Fruit fly (Drosophila melanogaster) whole organism, embryonic: ENCODE measurements around the gene CG12698.

Source experiments
- Bteb2 ChIP-seq: fragments of 200-800 bp; sonication (Bioruptor generic); optimal IDR thresholded peaks from 2 replicates; lab custom pipeline; 2016; ENCODE audit warnings: missing biosample characterization, missing genetic modification characterization
- CG10274 ChIP-seq: fragments of 200-800 bp; sonication (Bioruptor generic); optimal IDR thresholded peaks from 3 replicates; lab custom pipeline; 2017; ENCODE audit warnings: missing biosample characterization, mild to moderate bottlenecking, missing genetic modification characterization
- CG10321 ChIP-seq: fragments of 200-800 bp; sonication (Bioruptor generic); IDR thresholded peaks from 2 replicates; pipeline ENCODE4 v1.3.6; 2022; ENCODE audit warnings: missing biosample characterization, missing genetic modification characterization
- CG12071 ChIP-seq: fragments of 200-800 bp; sonication (Bioruptor generic); optimal IDR thresholded peaks from 3 replicates; lab custom pipeline; 2018; ENCODE audit warnings: missing biosample characterization, mild to moderate bottlenecking, missing genetic modification characterization
- CG13123 ChIP-seq: fragments of 200-800 bp; sonication (Bioruptor generic); optimal IDR thresholded peaks from 2 replicates; lab custom pipeline; 2016; ENCODE audit warnings: missing biosample characterization, missing genetic modification characterization
- CG14860 ChIP-seq: fragments of 200-800 bp; sonication (Bioruptor generic); IDR thresholded peaks from 3 replicates; pipeline ENCODE4 v1.3.6; 2022; ENCODE audit warnings: missing biosample characterization, missing genetic modification characterization; ENCODE audit not compliant: partially characterized antibody
- CG14965 ChIP-seq: fragments of 200-800 bp; sonication (Bioruptor generic); optimal IDR thresholded peaks from 2 replicates; lab custom pipeline; 2016; ENCODE audit warnings: missing biosample characterization, missing genetic modification characterization, borderline replicate concordance
- CG15696 ChIP-seq: fragments of 200-800 bp; sonication (Bioruptor generic); optimal IDR thresholded peaks from 2 replicates; lab custom pipeline; 2019; ENCODE audit warnings: missing biosample characterization, mild to moderate bottlenecking, missing genetic modification characterization, moderate library complexity
- CG17802 ChIP-seq: fragments of 200-800 bp; sonication (Bioruptor generic); optimal IDR thresholded peaks from 2 replicates; lab custom pipeline; 2018; ENCODE audit warnings: missing biosample characterization, mild to moderate bottlenecking, missing genetic modification characterization, moderate library complexity
- CG1792 ChIP-seq: fragments of 200-800 bp; sonication (Bioruptor generic); optimal IDR thresholded peaks from 2 replicates; lab custom pipeline; 2016; ENCODE audit warnings: missing biosample characterization, missing genetic modification characterization
- CG18262 ChIP-seq: fragments of 200-800 bp; optimal IDR thresholded peaks from 3 replicates; lab custom pipeline; 2019; ENCODE audit warnings: missing biosample characterization, mild to moderate bottlenecking, missing genetic modification characterization, moderate library complexity
- CG18764 ChIP-seq: fragments of 200-800 bp; sonication (Bioruptor generic); optimal IDR thresholded peaks from 3 replicates; lab custom pipeline; 2016; ENCODE audit warnings: missing biosample characterization, missing genetic modification characterization
- CG31441 ChIP-seq: fragments of 200-800 bp; sonication (Bioruptor generic); IDR thresholded peaks from 2 replicates; pipeline ENCODE4 v1.3.6; 2022; ENCODE audit warnings: missing biosample characterization, missing genetic modification characterization
- CG8281 ChIP-seq: fragments of 200-800 bp; sonication (Bioruptor generic); optimal IDR thresholded peaks from 2 replicates; lab custom pipeline; 2018; ENCODE audit warnings: missing biosample characterization, mild to moderate bottlenecking, missing genetic modification characterization, moderate library complexity
- CG8765 ChIP-seq: fragments of 200-800 bp; sonication (Bioruptor generic); IDR thresholded peaks from 2 replicates; pipeline ENCODE4 v1.3.6; 2022; ENCODE audit warnings: missing biosample characterization, missing genetic modification characterization
- CG9797 ChIP-seq: fragments of 200-800 bp; sonication (Bioruptor generic); optimal IDR thresholded peaks from 3 replicates; lab custom pipeline; 2018; ENCODE audit warnings: missing biosample characterization, mild to moderate bottlenecking, missing genetic modification characterization
- CrebB ChIP-seq: fragments of 200-800 bp; sonication (Bioruptor generic); optimal IDR thresholded peaks from 3 replicates; lab custom pipeline; 2018; ENCODE audit warnings: missing biosample characterization, mild to moderate bottlenecking, missing genetic modification characterization
- D ChIP-seq, 2 experiments: fragments of 200-800 bp in 1 of 2; fragments of >200 bp in 1 of 2; sonication (Bioruptor generic) in 1 of 2; optimal IDR thresholded peaks; 2 replicates in 1 of 2; 3 replicates in 1 of 2; lab custom pipeline; 2017; ENCODE audit warnings: mild to moderate bottlenecking in 1 of 2, missing biosample characterization in 1 of 2, missing genetic modification characterization in 1 of 2, missing genetic modification reagents in 1 of 2
- Deaf1 ChIP-seq: fragments of 200-800 bp; optimal IDR thresholded peaks from 3 replicates; lab custom pipeline; 2019; ENCODE audit warnings: missing biosample characterization, mild to moderate bottlenecking, missing genetic modification characterization, moderate library complexity
- Doc3 ChIP-seq: fragments of 200-800 bp; sonication (Bioruptor generic); IDR thresholded peaks from 3 replicates; pipeline ENCODE4 v1.3.6; 2022; ENCODE audit warnings: missing biosample characterization, missing genetic modification characterization; ENCODE audit not compliant: partially characterized antibody
- Dp ChIP-seq: fragments of 200-800 bp; sonication (Bioruptor generic); optimal IDR thresholded peaks from 2 replicates; lab custom pipeline; 2018; ENCODE audit warnings: missing biosample characterization, mild to moderate bottlenecking, missing genetic modification characterization, moderate library complexity
- Drgx ChIP-seq: fragments of 200-800 bp; sonication (Bioruptor generic); IDR thresholded peaks from 2 replicates; pipeline ENCODE4 v1.3.6; 2022; ENCODE audit warnings: missing biosample characterization, missing genetic modification characterization
- ERR ChIP-seq: fragments of 200-800 bp; sonication (Bioruptor generic); optimal IDR thresholded peaks from 2 replicates; lab custom pipeline; 2016; ENCODE audit warnings: missing biosample characterization, missing genetic modification characterization
- Kr ChIP-seq: fragments of 200-800 bp; sonication (Bioruptor generic); optimal IDR thresholded peaks from 2 replicates; lab custom pipeline; 2017; ENCODE audit warnings: missing biosample characterization, mild to moderate bottlenecking, missing genetic modification characterization
- Med ChIP-seq: fragments of 200-800 bp; sonication (Bioruptor generic); peaks from one replicate; lab custom pipeline; 2016; ENCODE audit warnings: missing biosample characterization, missing genetic modification characterization, mild to moderate bottlenecking, inconsistent platforms, moderate library complexity
- Mrtf ChIP-seq: fragments of 200-800 bp; sonication (Bioruptor generic); IDR thresholded peaks from 3 replicates; pipeline ENCODE4 v1.3.6; 2022; ENCODE audit warnings: missing biosample characterization, missing genetic modification characterization
- Nf-YA ChIP-seq: fragments of 200-800 bp; sonication (Bioruptor generic); IDR thresholded peaks from 2 replicates; pipeline ENCODE4 v1.3.6; 2022; ENCODE audit warnings: missing biosample characterization, missing genetic modification characterization
- Oli ChIP-seq: fragments of 200-800 bp; sonication (Bioruptor generic); optimal IDR thresholded peaks from 2 replicates; lab custom pipeline; 2018; ENCODE audit warnings: missing biosample characterization, mild to moderate bottlenecking, missing genetic modification characterization, moderate library complexity
- Ravus ChIP-seq: fragments of 200-800 bp; sonication (Bioruptor generic); IDR thresholded peaks from 2 replicates; pipeline ENCODE4 v1.3.6; 2022; ENCODE audit warnings: missing biosample characterization, missing genetic modification characterization
- Trl ChIP-seq, 3 experiments: fragments of >200 bp in 2 of 3; fragments of 200-800 bp in 1 of 3; sonication (Bioruptor generic) in 1 of 3; optimal IDR thresholded peaks; 2 replicates in 1 of 3; 3 replicates in 2 of 3; lab custom pipeline; 2016 to 2017; ENCODE audit warnings: missing biosample characterization in 1 of 3, missing genetic modification characterization in 1 of 3
- bbx ChIP-seq: fragments of 200-800 bp; sonication (Bioruptor generic); IDR thresholded peaks from 2 replicates; pipeline ENCODE4 v1.3.6; 2022; ENCODE audit warnings: missing biosample characterization, missing genetic modification characterization; ENCODE audit not compliant: partially characterized antibody
- cg ChIP-seq: fragments of 200-800 bp; sonication (Bioruptor generic); optimal IDR thresholded peaks from 3 replicates; lab custom pipeline; 2019; ENCODE audit warnings: missing biosample characterization, mild to moderate bottlenecking, missing genetic modification characterization, moderate library complexity
- dimm ChIP-seq: fragments of 200-800 bp; sonication (Bioruptor generic); IDR thresholded peaks from 2 replicates; pipeline ENCODE4 v1.3.6; 2022; ENCODE audit warnings: missing biosample characterization, missing genetic modification characterization
- ems ChIP-seq: fragments of 200-800 bp; sonication (Bioruptor generic); optimal IDR thresholded peaks from 3 replicates; lab custom pipeline; 2016; ENCODE audit warnings: missing biosample characterization, missing genetic modification characterization
- gcm ChIP-seq: fragments of 200-800 bp; sonication (Bioruptor generic); optimal IDR thresholded peaks from 2 replicates; lab custom pipeline; 2019; ENCODE audit warnings: missing biosample characterization, mild to moderate bottlenecking, missing genetic modification characterization, moderate library complexity
- gcm2 ChIP-seq: fragments of 200-800 bp; sonication (Bioruptor generic); optimal IDR thresholded peaks from 2 replicates; lab custom pipeline; 2016; ENCODE audit warnings: missing biosample characterization, missing genetic modification characterization
- gfzf ChIP-seq: fragments of 200-800 bp; sonication (Bioruptor generic); optimal IDR thresholded peaks from 2 replicates; lab custom pipeline; 2016; ENCODE audit warnings: missing biosample characterization, mild to moderate bottlenecking, missing genetic modification characterization, moderate library complexity
- grau ChIP-seq: fragments of 200-800 bp; optimal IDR thresholded peaks from 3 replicates; lab custom pipeline; 2019; ENCODE audit warnings: missing biosample characterization, mild to moderate bottlenecking, missing genetic modification characterization, moderate library complexity
- lilli ChIP-seq: fragments of 200-800 bp; sonication (Bioruptor generic); optimal IDR thresholded peaks from 3 replicates; lab custom pipeline; 2016; ENCODE audit warnings: missing biosample characterization, missing genetic modification characterization
- nom ChIP-seq: fragments of 200-800 bp; sonication (Bioruptor generic); optimal IDR thresholded peaks from 2 replicates; lab custom pipeline; 2017; ENCODE audit warnings: missing biosample characterization, missing genetic modification characterization, mild to moderate bottlenecking, moderate library complexity, missing genetic modification reagents
- pros ChIP-seq: fragments of 200-800 bp; sonication (Bioruptor generic); optimal IDR thresholded peaks from 3 replicates; lab custom pipeline; 2019; ENCODE audit warnings: missing biosample characterization, mild to moderate bottlenecking, missing genetic modification characterization, moderate library complexity
- pzg ChIP-seq: fragments of 200-800 bp; sonication (Bioruptor generic); optimal IDR thresholded peaks from 3 replicates; lab custom pipeline; 2018; ENCODE audit warnings: missing biosample characterization, mild to moderate bottlenecking, missing genetic modification characterization, moderate library complexity
- ranshi ChIP-seq: fragments of 200-800 bp; sonication (Bioruptor generic); IDR thresholded peaks from 2 replicates; pipeline ENCODE4 v1.3.6; 2022; ENCODE audit warnings: missing biosample characterization, missing genetic modification characterization
- scrt ChIP-seq: fragments of 200-800 bp; sonication (Bioruptor generic); optimal IDR thresholded peaks from 2 replicates; lab custom pipeline; 2018; ENCODE audit warnings: missing biosample characterization, mild to moderate bottlenecking, missing genetic modification characterization, moderate library complexity
- ssp ChIP-seq: fragments of 200-800 bp; sonication (Bioruptor generic); IDR thresholded peaks from 2 replicates; pipeline ENCODE4 v1.3.6; 2022; ENCODE audit warnings: missing biosample characterization, missing genetic modification characterization
- unpg ChIP-seq: fragments of 200-800 bp; sonication (Bioruptor generic); optimal IDR thresholded peaks from 3 replicates; lab custom pipeline; 2018; ENCODE audit warnings: missing biosample characterization, mild to moderate bottlenecking, missing genetic modification characterization, moderate library complexity

CG12698 gene

DNA sequence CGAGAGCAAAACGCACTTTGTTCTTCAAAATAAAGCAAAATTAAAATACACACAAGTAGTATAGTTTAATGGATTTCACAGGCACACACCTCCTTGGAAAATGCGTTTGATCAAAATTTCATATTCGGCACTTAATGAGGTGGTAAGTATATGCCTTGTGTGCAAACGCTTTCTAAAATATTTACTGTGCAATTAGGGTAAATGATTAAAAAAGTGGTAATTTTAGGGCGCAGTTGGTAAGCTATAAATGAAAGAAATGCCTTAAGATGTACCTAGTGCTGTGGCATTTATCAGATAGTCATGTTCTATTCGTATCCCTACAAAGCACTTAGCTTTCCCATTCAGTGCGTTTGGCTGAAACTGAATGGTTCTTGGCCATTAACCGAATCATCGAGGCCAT is 31.8 kb upstream of the CG12698 start, which contains the start of gene Or13a:
Gene Or13a, plus strand, starts transcription at position 301 of the 400 bp plus-strand sequence.
- TF ChIP-seq gcm2 (GFP tag; lab: Kevin White, UChicago): no peak
- no peak for TF ChIP-seq CG12071 (GFP tag; lab: Kevin White, UChicago)
- TF ChIP-seq Nf-YA (GFP tag; lab: Robert Waterston, UW): no peak
- no peak for TF ChIP-seq Med
- TF ChIP-seq gcm (GFP tag; lab: Kevin White, UChicago): no peak
- TF ChIP-seq ERR (GFP tag; lab: Kevin White, UChicago): no peak
- no peak for TF ChIP-seq Oli (tag; lab: Kevin White, UChicago)
- no peak for TF ChIP-seq CG10274 (GFP tag; lab: Kevin White, UChicago)
- TF ChIP-seq CG14860 (GFP tag; lab: Robert Waterston, UW): no peak

DNA sequence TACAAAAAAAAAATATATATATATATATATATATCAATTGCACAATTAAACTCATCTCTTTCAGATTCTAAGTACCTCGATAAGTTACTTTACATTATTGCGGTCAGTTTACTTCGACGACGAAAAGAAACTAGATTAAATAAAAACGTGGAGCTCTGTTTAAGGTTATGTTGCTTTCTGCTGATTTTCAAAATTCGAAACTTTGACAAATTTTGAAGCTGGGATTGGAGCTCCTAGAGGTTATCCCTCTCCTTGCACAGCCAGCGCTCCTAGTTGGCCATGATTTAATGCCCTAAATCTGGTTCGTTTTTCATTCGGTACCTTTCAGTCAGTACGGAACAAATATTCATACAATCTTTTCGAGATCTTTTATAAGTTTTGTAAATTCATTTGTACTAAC is 29.4 kb upstream of the CG12698 start, which contains the start of gene CG42766:
Gene CG42766, plus strand, starts transcription at position 301 of the 400 bp plus-strand sequence.
- no peak for TF ChIP-seq ssp (GFP tag; lab: Robert Waterston, UW)
- no peak for TF ChIP-seq CG18764
- TF ChIP-seq D (optimal IDR thresholded peaks at IDR 0.05; lab: Kevin White, UChicago): no peak
- TF ChIP-seq D (GFP tag; optimal IDR thresholded peaks at IDR 0.05; lab: Kevin White, UChicago): no peak
- no peak for TF ChIP-seq dimm (GFP tag; lab: Robert Waterston, UW)
- TF ChIP-seq CG10321 (GFP tag; lab: Robert Waterston, UW): no peak
- TF ChIP-seq CG15696 (tag; lab: Kevin White, UChicago): no peak
- TF ChIP-seq CG8281: no peak
- TF ChIP-seq Doc3 (GFP tag; lab: Robert Waterston, UW): no peak
- no peak for TF ChIP-seq CG9797 (GFP tag; lab: Kevin White, UChicago)
- TF ChIP-seq Trl (optimal IDR thresholded peaks at IDR 0.05; lab: Kevin White, UChicago): no peak
- no peak for TF ChIP-seq Trl (GFP tag; optimal IDR thresholded peaks at IDR 0.05; lab: Kevin White, UChicago)

DNA sequence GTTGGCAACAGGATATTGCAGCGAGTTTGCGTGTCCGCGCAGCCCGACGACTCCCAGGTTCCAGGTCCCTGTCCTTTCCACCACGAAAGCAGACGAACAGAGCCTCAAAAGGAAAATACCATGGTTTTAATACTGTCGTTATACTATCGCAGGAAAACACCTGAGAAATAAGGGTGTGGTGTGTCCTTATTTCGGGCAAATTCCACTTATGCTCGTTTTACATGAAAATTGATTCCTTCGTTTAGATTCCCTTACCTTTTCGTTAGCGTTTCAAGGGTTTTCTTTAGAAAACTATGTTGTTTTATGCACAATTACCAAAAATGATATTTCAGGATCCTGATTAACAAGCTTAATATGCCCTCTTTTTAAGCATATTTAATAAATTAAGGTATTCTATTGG is 23.1 kb upstream of the CG12698 start, which contains the start of gene Cep164:
Gene Cep164, minus strand, starts transcription at position 101 of the 400 bp plus-strand sequence.
- no peak for TF ChIP-seq Bteb2 (GFP tag; lab: Kevin White, UChicago)
- no peak for TF ChIP-seq dimm (GFP tag; lab: Robert Waterston, UW)
- no peak for TF ChIP-seq CG14965 (GFP tag; lab: Kevin White, UChicago)
- no peak for TF ChIP-seq Mrtf
- TF ChIP-seq CrebB: no peak
- no peak for TF ChIP-seq Kr (GFP tag; lab: Kevin White, UChicago)
- TF ChIP-seq Ravus (GFP tag; lab: Robert Waterston, UW): no peak
- no peak for TF ChIP-seq bbx
- TF ChIP-seq gfzf (GFP tag; lab: Kevin White, UChicago): peak; percentile 6
- TF ChIP-seq nom (GFP tag; lab: Kevin White, UChicago): peak; percentile 6
- TF ChIP-seq CG18262 (tag; lab: Kevin White, UChicago): no peak
- TF ChIP-seq Drgx (GFP tag; lab: Robert Waterston, UW): no peak
- no peak for TF ChIP-seq CG13123
- TF ChIP-seq pros: no peak
- peak; percentile 22 for TF ChIP-seq Deaf1 (tag; lab: Kevin White, UChicago)
- TF ChIP-seq lilli: no peak
- TF ChIP-seq grau: no peak
- TF ChIP-seq pzg: peak; percentile 15
- no peak for TF ChIP-seq CG31441 (GFP tag; lab: Robert Waterston, UW)
- no peak for TF ChIP-seq unpg (GFP tag; lab: Kevin White, UChicago)
- TF ChIP-seq ranshi: no peak
- no peak for TF ChIP-seq cg (GFP tag; lab: Kevin White, UChicago)
- TF ChIP-seq ems: no peak
- TF ChIP-seq CG1792 (GFP tag; lab: Kevin White, UChicago): no peak
- no peak for TF ChIP-seq Dp (GFP tag; lab: Kevin White, UChicago)
- peak; percentile 42; the same call in 1 of the 2 replicates for TF ChIP-seq ssp (GFP tag; lab: Robert Waterston, UW)
- TF ChIP-seq CG17802: peak; percentile 55
- TF ChIP-seq CG8765 (GFP tag; lab: Robert Waterston, UW): no peak
- TF ChIP-seq scrt (GFP tag; lab: Kevin White, UChicago): no peak
- no peak for TF ChIP-seq Nf-YA (GFP tag; lab: Robert Waterston, UW)
